Worm (Caenorhabditis elegans): Measurements from ENCODE around the gene ZC477.7.

Gene ZC477.7

ce11 chrIV:7083382-7083784 lies 27.9 kb downstream of the ZC477.7 start, which contains the start of gene Y43B11AR.3 (continued):
- no peak for TF ChIP-seq lsy-27 (tag; optimal IDR thresholded peaks at IDR 0.05; ENCODE audit: borderline replicate concordance, insufficient read depth)
- TF ChIP-seq let-526 (GFP tag; IDR thresholded peaks at IDR 0.05) = no peak
- peak; percentile 74; the same call in 1 of the 2 replicates for TF ChIP-seq ztf-25 (GFP tag; IDR thresholded peaks at IDR 0.05)
- TF ChIP-seq hlh-26 (GFP tag; conservative IDR thresholded peaks at IDR 0.05) = no peak
- peak; percentile 74 for TF ChIP-seq mes-4 (tag; optimal IDR thresholded peaks at IDR 0.05)
- TF ChIP-seq tbx-9 (tag; optimal IDR thresholded peaks at IDR 0.05; ENCODE audit: borderline replicate concordance) = no peak
- no peak for TF ChIP-seq lag-1 (GFP tag; IDR thresholded peaks at IDR 0.05)
- no peak for TF ChIP-seq F55B11.4 (tag; optimal IDR thresholded peaks at IDR 0.05; ENCODE audit: borderline replicate concordance, insufficient read depth)
- peak; percentile 66 for TF ChIP-seq repo-1 (tag; optimal IDR thresholded peaks at IDR 0.05)
- peak; percentile 59 for TF ChIP-seq atf-7 (tag; optimal IDR thresholded peaks at IDR 0.05)
- TF ChIP-seq ztf-6 (GFP tag; IDR thresholded peaks at IDR 0.05) = no peak
- peak; percentile 93 for TF ChIP-seq attf-6 (GFP tag; IDR thresholded peaks at IDR 0.05)
- peak; percentile 91 for TF ChIP-seq Y95B8A.8 (GFP tag; IDR thresholded peaks at IDR 0.05)
- TF ChIP-seq ceh-91 (GFP tag; IDR thresholded peaks at IDR 0.05) = 0 out of 2 replicates have a peak, but pooled peaks have one; percentile 35
- TF ChIP-seq ekl-4 (GFP tag; IDR thresholded peaks at IDR 0.05) = peak; percentile 92
- no peak for TF ChIP-seq ztf-22 (GFP tag; optimal IDR thresholded peaks at IDR 0.05)
- TF ChIP-seq egl-18 (GFP tag; IDR thresholded peaks at IDR 0.05) = no peak
- TF ChIP-seq cebp-2 (GFP tag; IDR thresholded peaks at IDR 0.05) = peak; percentile 96
- TF ChIP-seq mcd-1 (GFP tag; IDR thresholded peaks at IDR 0.05) = peak; percentile 68
- TF ChIP-seq F10E7.11 (tag; optimal IDR thresholded peaks at IDR 0.05) = no peak
- peak; percentile 40 for TF ChIP-seq ceh-79 (tag; optimal IDR thresholded peaks at IDR 0.05)
- TF ChIP-seq akir-1 (GFP tag; optimal IDR thresholded peaks at IDR 0.05) = no peak
- no peak for TF ChIP-seq mel-28 (tag; optimal IDR thresholded peaks at IDR 0.05; ENCODE audit: borderline replicate concordance)
- peak; percentile 1 for TF ChIP-seq somi-1 (GFP tag; optimal IDR thresholded peaks at IDR 0.05)
- peak; percentile 84 for TF ChIP-seq rcor-1 (GFP tag; IDR thresholded peaks at IDR 0.05)
- no peak for TF ChIP-seq zfh-2 (GFP tag; conservative IDR thresholded peaks at IDR 0.05)
- TF ChIP-seq sptf-2 (GFP tag; optimal IDR thresholded peaks at IDR 0.05) = peak; percentile 46
- peak; percentile 43; the same call in 1 of the 2 replicates for TF ChIP-seq hmg-1.2 (GFP tag; IDR thresholded peaks at IDR 0.05)
- no peak for TF ChIP-seq K12H6.12 (tag; optimal IDR thresholded peaks at IDR 0.05)
- no peak for TF ChIP-seq madf-10 (tag; optimal IDR thresholded peaks at IDR 0.05)
- no peak for TF ChIP-seq sea-2 (GFP tag; IDR thresholded peaks at IDR 0.05)
- no peak; the same call in 1 of the 2 replicates for TF ChIP-seq aptf-3 (GFP tag; IDR thresholded peaks at IDR 0.05)
- no peak for TF ChIP-seq F37B4.10 (GFP tag; IDR thresholded peaks at IDR 0.05)
- no peak for TF ChIP-seq sdz-38 (tag; optimal IDR thresholded peaks at IDR 0.05)

ce11 chrIV:7081214-7081613 lies 30.0 kb downstream of the ZC477.7 start, which contains the start of gene Y43B11AR.1:
Gene Y43B11AR.1, plus strand, starts transcription at chrIV:7081514.
- TF ChIP-seq F39B2.1 (GFP tag; IDR thresholded peaks at IDR 0.05) (no peak), C06A6.2 (GFP tag; conservative IDR thresholded peaks at IDR 0.05) (no peak), ceh-100 (GFP tag; IDR thresholded peaks at IDR 0.05) (no peak), nfyb-1 (GFP tag; IDR thresholded peaks at IDR 0.05) (no peak), let-526 (GFP tag; IDR thresholded peaks at IDR 0.05) (no peak), nfya-2 (GFP tag; IDR thresholded peaks at IDR 0.05) (no peak)

All from whole organism, young adult.